Fruit fly (Drosophila melanogaster): ENCODE results near the gene CG7342.

DNA sequence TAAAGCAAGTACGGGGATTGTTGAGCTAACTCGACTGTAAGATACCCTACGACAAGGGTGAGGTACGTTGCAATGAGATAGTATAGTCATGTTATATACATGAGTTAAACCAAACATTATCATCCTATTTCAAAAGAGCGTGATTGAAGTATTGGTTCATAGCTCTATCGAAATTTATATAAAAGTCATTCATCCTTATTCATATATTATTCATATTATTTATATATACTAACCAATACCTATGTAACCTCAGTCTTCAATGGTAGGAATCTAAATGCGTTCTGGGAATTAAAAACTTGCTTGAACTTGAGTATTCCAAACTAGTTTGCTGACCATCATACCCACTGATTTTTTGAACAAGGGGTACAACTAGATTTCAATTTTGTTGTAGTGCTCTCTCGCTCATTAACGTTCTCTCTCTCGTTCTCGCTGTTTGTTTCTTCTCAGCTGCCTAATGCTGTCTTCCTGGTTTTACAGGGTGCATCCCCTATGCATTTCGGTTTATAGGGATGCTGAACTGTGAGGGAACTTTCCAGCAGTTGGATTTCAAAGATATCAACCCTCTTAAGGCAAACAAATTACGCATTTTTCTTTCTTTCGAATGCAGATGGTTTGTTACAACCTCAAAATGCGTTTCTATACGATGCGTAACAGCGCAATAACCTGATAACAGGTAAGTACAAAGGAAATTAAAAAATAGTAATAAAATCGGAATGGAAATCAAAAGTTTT is 24.8 kb downstream of the CG7342 start:
- TF ChIP-seq CG12768 (GFP tag; optimal IDR thresholded peaks at IDR 0.05) (no peak), CG7101 (tag; optimal IDR thresholded peaks at IDR 0.05) (no peak), bab1 (GFP tag; optimal IDR thresholded peaks at IDR 0.05) (no peak), Hr96 (GFP tag; optimal IDR thresholded peaks at IDR 0.05) (no peak)

Data from whole organism, adult.